Worm (Caenorhabditis elegans): ENCODE results near the gene F35H8.1.
A peak's percentile ranks its signal among the peaks of the same experiment; 100 is the strongest.

F35H8.1 gene

DNA sequence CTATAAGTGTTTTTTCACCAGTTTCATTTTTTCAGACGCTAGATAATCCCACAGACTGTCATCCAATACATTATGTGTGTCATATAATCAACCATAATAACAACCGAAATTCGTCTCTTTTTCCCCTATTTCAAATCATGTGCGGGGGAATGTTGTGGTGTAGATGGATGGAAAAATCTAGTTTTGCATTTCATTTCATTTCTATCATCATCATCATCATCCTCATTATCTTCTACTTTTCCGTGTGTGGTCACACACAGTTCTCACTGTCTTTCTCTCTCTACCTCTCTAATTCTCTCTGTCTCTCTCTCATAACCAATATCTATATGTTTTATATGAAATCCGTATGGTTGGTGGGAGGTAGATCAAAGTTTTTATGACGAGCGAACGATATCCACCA, 20.3 kb upstream of the F35H8.1 start:
- TF ChIP-seq tra-4 (tag; optimal IDR thresholded peaks at IDR 0.05) (no peak), ceh-36 (tag; optimal IDR thresholded peaks at IDR 0.05) (no peak), F13C5.2 (tag; optimal IDR thresholded peaks at IDR 0.05) (no peak), hmbx-1 (tag; optimal IDR thresholded peaks at IDR 0.05) (no peak), flt-1 (GFP tag; IDR thresholded peaks at IDR 0.05) (no peak), ceh-13 (GFP tag; optimal IDR thresholded peaks at IDR 0.05) (no peak), aly-1 (tag; optimal IDR thresholded peaks at IDR 0.05) (no peak), sea-1 (GFP tag; conservative IDR thresholded peaks at IDR 0.05) (no peak), ama-1 (optimal IDR thresholded peaks at IDR 0.05) (no peak), hmg-4 (GFP tag; optimal IDR thresholded peaks at IDR 0.05) (no peak), pes-1 (GFP tag; IDR thresholded peaks at IDR 0.05) (no peak), B0310.2 (tag; optimal IDR thresholded peaks at IDR 0.05) (no peak), tbx-37 (GFP tag; conservative IDR thresholded peaks at IDR 0.05) (no peak), scrt-1 (GFP tag; IDR thresholded peaks at IDR 0.05) (no peak), hnd-1 (tag; optimal IDR thresholded peaks at IDR 0.05) (no peak), ets-7 (tag; optimal IDR thresholded peaks at IDR 0.05) (no peak), tbx-11 (GFP tag; IDR thresholded peaks at IDR 0.05) (no peak)

DNA sequence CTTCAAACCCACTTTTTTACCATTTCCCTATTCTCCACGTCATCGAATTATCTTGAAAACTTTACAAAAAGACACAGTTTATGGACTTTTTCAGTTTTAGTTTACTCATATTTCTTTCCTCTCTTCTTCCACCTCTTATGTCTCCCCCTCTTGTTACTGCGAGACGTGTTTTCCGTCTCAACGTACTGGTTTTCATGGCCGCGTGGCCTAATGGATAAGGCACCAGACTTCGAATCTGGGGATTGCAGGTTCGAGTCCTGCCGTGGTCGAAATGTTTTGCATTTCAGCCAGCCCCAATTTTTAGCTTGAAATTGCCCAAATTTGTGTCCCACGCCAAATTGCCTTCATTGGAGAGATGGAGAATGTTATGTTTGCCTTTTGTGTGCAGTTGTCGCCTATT, 13.0 kb upstream of the F35H8.1 start:
- peak; percentile 95 for TF ChIP-seq pes-1 (GFP tag; IDR thresholded peaks at IDR 0.05)
- no peak for TF ChIP-seq ama-1 (optimal IDR thresholded peaks at IDR 0.05)
- peak; percentile 84 for TF ChIP-seq ets-7 (tag; optimal IDR thresholded peaks at IDR 0.05)
- peak; percentile 91 for TF ChIP-seq B0310.2 (tag; optimal IDR thresholded peaks at IDR 0.05)
- TF ChIP-seq ceh-36 (tag; optimal IDR thresholded peaks at IDR 0.05): peak; percentile 94
- TF ChIP-seq hnd-1 (tag; optimal IDR thresholded peaks at IDR 0.05): peak; percentile 79
- TF ChIP-seq scrt-1 (GFP tag; IDR thresholded peaks at IDR 0.05): peak; percentile 93
- TF ChIP-seq ceh-13 (GFP tag; optimal IDR thresholded peaks at IDR 0.05): peak; percentile 90
- TF ChIP-seq sea-1 (GFP tag; conservative IDR thresholded peaks at IDR 0.05): peak; percentile 92
- TF ChIP-seq hmbx-1 (tag; optimal IDR thresholded peaks at IDR 0.05): peak; percentile 70
- peak; percentile 55 for TF ChIP-seq tra-4 (tag; optimal IDR thresholded peaks at IDR 0.05)
- TF ChIP-seq hmg-4 (GFP tag; optimal IDR thresholded peaks at IDR 0.05): peak; percentile 86
- TF ChIP-seq tbx-37 (GFP tag; conservative IDR thresholded peaks at IDR 0.05): peak; percentile 92
- TF ChIP-seq flt-1 (GFP tag; IDR thresholded peaks at IDR 0.05): peak; percentile 95
- TF ChIP-seq tbx-11 (GFP tag; IDR thresholded peaks at IDR 0.05): peak; percentile 95
- peak; percentile 95 for TF ChIP-seq F13C5.2 (tag; optimal IDR thresholded peaks at IDR 0.05)
- peak; percentile 95 for TF ChIP-seq aly-1 (tag; optimal IDR thresholded peaks at IDR 0.05)

DNA sequence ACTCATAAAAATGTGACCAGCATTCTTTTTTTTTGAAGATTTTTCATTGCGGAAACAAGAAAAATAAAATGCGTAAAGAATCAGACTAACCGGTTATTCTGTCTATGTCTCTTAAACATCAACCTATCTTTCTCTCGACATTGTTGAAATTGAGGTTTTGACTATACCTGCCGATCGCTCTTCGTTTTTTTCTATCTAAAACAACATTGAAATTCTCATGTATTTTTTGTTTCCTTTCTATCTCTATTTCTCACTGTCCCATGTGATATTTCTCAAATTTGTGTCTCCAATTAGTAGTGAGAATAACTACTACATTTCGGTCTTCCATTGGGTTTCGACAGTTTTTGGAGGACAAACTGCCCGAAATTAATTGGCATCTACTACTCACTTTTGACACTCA, 7.8 kb upstream of the F35H8.1 start:
- TF ChIP-seq hmbx-1 (tag; optimal IDR thresholded peaks at IDR 0.05) (no peak), ama-1 (optimal IDR thresholded peaks at IDR 0.05) (no peak), ceh-13 (GFP tag; optimal IDR thresholded peaks at IDR 0.05) (no peak), sea-1 (GFP tag; conservative IDR thresholded peaks at IDR 0.05) (no peak), F13C5.2 (tag; optimal IDR thresholded peaks at IDR 0.05) (no peak), flt-1 (GFP tag; IDR thresholded peaks at IDR 0.05) (no peak), hmg-4 (GFP tag; optimal IDR thresholded peaks at IDR 0.05) (no peak), B0310.2 (tag; optimal IDR thresholded peaks at IDR 0.05) (no peak), ets-7 (tag; optimal IDR thresholded peaks at IDR 0.05) (no peak), aly-1 (tag; optimal IDR thresholded peaks at IDR 0.05) (no peak), tbx-11 (GFP tag; IDR thresholded peaks at IDR 0.05) (no peak), ceh-36 (tag; optimal IDR thresholded peaks at IDR 0.05) (no peak), tra-4 (tag; optimal IDR thresholded peaks at IDR 0.05) (no peak), hnd-1 (tag; optimal IDR thresholded peaks at IDR 0.05) (no peak), scrt-1 (GFP tag; IDR thresholded peaks at IDR 0.05) (no peak), pes-1 (GFP tag; IDR thresholded peaks at IDR 0.05) (no peak), tbx-37 (GFP tag; conservative IDR thresholded peaks at IDR 0.05) (no peak)

ce11 chrII:9559929-9560328, 6.8 kb upstream of the F35H8.1 start, which contains the start of gene F35H8.4:
Gene F35H8.4 (minus strand): TSS chrII:9560029.
- TF ChIP-seq pes-1 (GFP tag; IDR thresholded peaks at IDR 0.05): no peak
- TF ChIP-seq ceh-13 (GFP tag; optimal IDR thresholded peaks at IDR 0.05): no peak
- TF ChIP-seq aly-1 (tag; optimal IDR thresholded peaks at IDR 0.05): no peak

ce11 chrII:9558906-9559305, 5.8 kb upstream of the F35H8.1 start:
- TF ChIP-seq pes-1 (GFP tag; IDR thresholded peaks at IDR 0.05) (no peak), flt-1 (GFP tag; IDR thresholded peaks at IDR 0.05) (no peak), tbx-37 (GFP tag; conservative IDR thresholded peaks at IDR 0.05) (no peak), B0310.2 (tag; optimal IDR thresholded peaks at IDR 0.05) (no peak), tra-4 (tag; optimal IDR thresholded peaks at IDR 0.05) (no peak), sea-1 (GFP tag; conservative IDR thresholded peaks at IDR 0.05) (no peak), scrt-1 (GFP tag; IDR thresholded peaks at IDR 0.05) (no peak), ama-1 (optimal IDR thresholded peaks at IDR 0.05) (no peak), tbx-11 (GFP tag; IDR thresholded peaks at IDR 0.05) (no peak), aly-1 (tag; optimal IDR thresholded peaks at IDR 0.05) (no peak), hnd-1 (tag; optimal IDR thresholded peaks at IDR 0.05) (no peak), hmg-4 (GFP tag; optimal IDR thresholded peaks at IDR 0.05) (no peak), ceh-13 (GFP tag; optimal IDR thresholded peaks at IDR 0.05) (no peak), hmbx-1 (tag; optimal IDR thresholded peaks at IDR 0.05) (no peak), ets-7 (tag; optimal IDR thresholded peaks at IDR 0.05) (no peak), F13C5.2 (tag; optimal IDR thresholded peaks at IDR 0.05) (no peak)

- TF ChIP-seq ama-1 (optimal IDR thresholded peaks at IDR 0.05) (no peak), aly-1 (tag; optimal IDR thresholded peaks at IDR 0.05) (no peak), tbx-37 (GFP tag; conservative IDR thresholded peaks at IDR 0.05) (no peak), F13C5.2 (tag; optimal IDR thresholded peaks at IDR 0.05) (peak; percentile 8)
Measured at ce11 chrII:9557437-9558150, 4.5 kb upstream of the F35H8.1 start, which contains the start of gene zfp-2. Gene zfp-2 (plus strand): TSS chrII:9557650.

ce11 chrII:9556582-9556981, 3.5 kb upstream of the F35H8.1 start:
- TF ChIP-seq aly-1 (tag; optimal IDR thresholded peaks at IDR 0.05) (no peak), pes-1 (GFP tag; IDR thresholded peaks at IDR 0.05) (no peak), hmg-4 (GFP tag; optimal IDR thresholded peaks at IDR 0.05) (no peak), ceh-36 (tag; optimal IDR thresholded peaks at IDR 0.05) (no peak), ama-1 (optimal IDR thresholded peaks at IDR 0.05) (no peak), hnd-1 (tag; optimal IDR thresholded peaks at IDR 0.05) (no peak), tra-4 (tag; optimal IDR thresholded peaks at IDR 0.05) (no peak), tbx-37 (GFP tag; conservative IDR thresholded peaks at IDR 0.05) (no peak), scrt-1 (GFP tag; IDR thresholded peaks at IDR 0.05) (no peak), tbx-11 (GFP tag; IDR thresholded peaks at IDR 0.05) (no peak), flt-1 (GFP tag; IDR thresholded peaks at IDR 0.05) (no peak)

All from whole organism, early embryonic.